Fruit fly (Drosophila melanogaster) S2 (cell line): ENCODE data around the gene CG31419.

Experiments
- CG8478 ChIP-seq: fragments of >200 bp; optimal IDR thresholded peaks from 2 replicates; lab custom pipeline; 2018
- CTCF ChIP-seq, 2 experiments: fragments of >200 bp; optimal IDR thresholded peaks; 2 replicates each; lab custom pipeline; 2018

- no peak for TF ChIP-seq CG8478 (lab: Kevin White, UChicago)
- no peak for TF ChIP-seq CTCF (optimal IDR thresholded peaks at IDR 0.05; lab: Kevin White, UChicago)
Measured at dm6 chr3R:17289059-17289458, 4.6 kb downstream of the CG31419 start.
